Fruit fly (Drosophila melanogaster): ENCODE measurements around the gene RpL24.

Gene RpL24

dm6 chr2L:13362953-13363352, 32.0 kb downstream of the RpL24 start:
- TF ChIP-seq GATAd (GFP tag; optimal IDR thresholded peaks at IDR 0.05) (no peak), br (GFP tag; optimal IDR thresholded peaks at IDR 0.05) (no peak), Myc (optimal IDR thresholded peaks at IDR 0.05) (no peak)

DNA sequence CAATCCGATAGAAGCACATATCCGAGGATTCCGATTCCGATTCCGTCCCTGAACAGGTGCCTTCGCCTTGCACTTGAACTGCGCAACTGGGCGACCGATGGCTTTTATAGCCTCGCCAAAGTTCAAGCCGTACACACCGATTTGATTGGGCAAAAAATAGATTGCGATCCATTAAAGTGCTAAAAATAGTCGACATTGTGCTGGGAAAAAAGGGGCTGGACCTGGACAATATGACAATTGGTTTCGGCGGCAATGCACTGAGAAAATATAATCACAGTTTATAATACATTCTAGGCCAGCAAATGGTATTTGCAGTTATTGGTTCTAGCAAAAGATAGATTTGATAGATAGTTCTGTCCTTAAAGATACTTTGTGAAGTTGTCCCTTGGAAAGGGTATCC, 33.5 kb downstream of the RpL24 start, which contains the start of gene CG9377:
Gene CG9377 (minus strand): TSS at position 101 of the 400 bp plus-strand sequence.
- TF ChIP-seq psq (GFP tag; optimal IDR thresholded peaks at IDR 0.05), result no peak
- no peak for TF ChIP-seq Dfd (GFP tag; optimal IDR thresholded peaks at IDR 0.05)
- no peak for TF ChIP-seq ey (GFP tag; optimal IDR thresholded peaks at IDR 0.05)
- TF ChIP-seq dmrt93B (GFP tag; optimal IDR thresholded peaks at IDR 0.05), result no peak
- TF ChIP-seq HLH106 (tag; optimal IDR thresholded peaks at IDR 0.05), result no peak

DNA sequence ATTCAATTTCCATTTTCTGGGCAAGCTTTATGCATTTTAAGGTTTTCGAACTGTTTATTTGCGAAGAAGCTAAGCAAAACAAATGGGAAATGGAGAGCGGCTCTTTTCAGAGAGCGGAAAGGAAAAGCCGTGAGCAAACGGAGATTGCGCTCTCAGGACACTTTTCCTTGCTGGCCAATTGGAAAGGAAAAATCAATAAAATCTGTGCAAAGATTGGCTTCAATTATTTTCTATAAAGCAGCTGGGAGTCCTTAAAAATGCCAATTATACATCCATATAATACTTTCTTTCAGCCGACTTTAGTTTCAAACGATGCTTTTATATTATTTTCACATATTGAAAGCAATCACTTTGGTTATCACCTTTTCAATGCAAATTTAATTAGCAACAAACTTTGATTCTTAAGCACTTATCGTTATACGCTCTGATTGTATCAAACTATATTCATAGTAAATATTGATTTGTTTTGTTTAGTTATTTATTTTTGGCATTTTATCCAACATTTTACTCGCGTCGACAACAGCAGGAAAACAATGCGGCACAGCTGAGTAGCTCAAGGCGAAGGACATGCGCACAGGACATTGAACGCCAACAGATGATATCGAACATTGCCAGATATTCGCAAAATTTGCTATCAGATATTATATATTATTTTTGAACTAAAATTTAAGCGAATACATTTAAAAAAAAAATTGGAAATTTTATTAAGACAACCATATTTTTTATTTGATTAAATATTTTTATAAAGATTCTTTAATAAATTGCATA, 40.2 kb downstream of the RpL24 start, which contains the start of gene CG9395:
Gene CG9395 (minus strand): TSS at position 494 of the 768 bp plus-strand sequence.
- no peak for TF ChIP-seq tai (GFP tag; optimal IDR thresholded peaks at IDR 0.05)
- no peak for TF ChIP-seq Myc (optimal IDR thresholded peaks at IDR 0.05)
- TF ChIP-seq jim (GFP tag; optimal IDR thresholded peaks at IDR 0.05), result no peak
- no peak for TF ChIP-seq CG9705 (GFP tag; optimal IDR thresholded peaks at IDR 0.05)
- TF ChIP-seq h (GFP tag; optimal IDR thresholded peaks at IDR 0.05), result no peak
- no peak for TF ChIP-seq Jra (GFP tag; optimal IDR thresholded peaks at IDR 0.05)
- TF ChIP-seq woc (GFP tag; optimal IDR thresholded peaks at IDR 0.05), result no peak
- no peak for TF ChIP-seq CrebA (GFP tag; optimal IDR thresholded peaks at IDR 0.05; ENCODE audit: borderline replicate concordance)
- no peak for TF ChIP-seq Dfd (GFP tag; optimal IDR thresholded peaks at IDR 0.05)
- no peak for TF ChIP-seq psq (GFP tag; optimal IDR thresholded peaks at IDR 0.05)
- no peak for TF ChIP-seq lola (GFP tag; optimal IDR thresholded peaks at IDR 0.05)
- TF ChIP-seq Abd-B (GFP tag; optimal IDR thresholded peaks at IDR 0.05), result no peak
- no peak for TF ChIP-seq Vsx2 (GFP tag; optimal IDR thresholded peaks at IDR 0.05; ENCODE audit: partially characterized antibody)

DNA sequence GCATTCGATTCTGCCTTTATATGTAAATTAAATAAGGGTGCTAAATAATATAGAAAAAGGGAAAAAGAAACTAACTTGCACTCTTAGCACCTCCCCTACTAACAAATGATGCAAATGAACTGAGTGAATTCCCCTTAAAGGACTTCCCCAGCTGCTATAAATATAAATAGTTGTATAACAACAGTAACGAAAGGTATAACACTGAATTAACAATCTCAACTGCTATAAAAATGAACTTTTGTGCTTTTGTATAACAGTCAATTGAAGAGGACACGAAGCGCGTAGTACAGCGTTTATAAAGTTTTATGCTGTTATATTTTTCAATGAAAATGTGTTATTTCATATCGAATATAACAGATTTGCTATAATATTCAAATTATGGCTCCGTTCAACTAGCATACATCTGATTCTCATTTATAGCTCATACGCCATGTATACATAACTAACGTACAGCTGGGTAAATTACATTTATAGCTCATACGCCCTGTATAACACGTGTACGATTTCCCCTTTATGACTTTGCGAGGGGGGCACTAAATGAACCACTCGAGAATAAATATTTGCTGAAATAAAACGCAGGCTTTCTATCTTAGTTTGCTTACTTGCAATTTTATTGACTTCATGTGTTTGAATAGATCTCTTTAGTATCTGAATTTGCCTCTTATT, 45.6 kb downstream of the RpL24 start:
- TF ChIP-seq Abd-B (GFP tag; optimal IDR thresholded peaks at IDR 0.05), result no peak
- TF ChIP-seq Hr83 (GFP tag; optimal IDR thresholded peaks at IDR 0.05; ENCODE audit: poor library complexity, severe bottlenecking), result no peak
- no peak for TF ChIP-seq Jra (GFP tag; optimal IDR thresholded peaks at IDR 0.05)
- TF ChIP-seq GATAd (GFP tag; optimal IDR thresholded peaks at IDR 0.05), result no peak
- peak; percentile 37 for TF ChIP-seq Myc (optimal IDR thresholded peaks at IDR 0.05)
- TF ChIP-seq foxo (GFP tag; optimal IDR thresholded peaks at IDR 0.05), result no peak

dm6 chr2L:13347473-13347872, 47.5 kb downstream of the RpL24 start, which contains the start of gene CG16826:
Gene CG16826, plus strand, starts transcription at chr2L:13347773.
- no peak for TF ChIP-seq Jra (GFP tag; optimal IDR thresholded peaks at IDR 0.05)
- TF ChIP-seq Hr78 (GFP tag; optimal IDR thresholded peaks at IDR 0.05), result no peak
- no peak for TF ChIP-seq OdsH (GFP tag; optimal IDR thresholded peaks at IDR 0.05)
- no peak for TF ChIP-seq Mio (GFP tag; optimal IDR thresholded peaks at IDR 0.05)
- no peak for TF ChIP-seq Hr83 (GFP tag; optimal IDR thresholded peaks at IDR 0.05; ENCODE audit: poor library complexity, severe bottlenecking)
- no peak for TF ChIP-seq sv (GFP tag; optimal IDR thresholded peaks at IDR 0.05)

All from whole organism, wandering third instar larva.